Worm (Caenorhabditis elegans) whole organism, late embryonic: ENCODE measurements around the gene Y37A1A.4.

ENCODE experiments used
- ahr-1 ChIP-seq: sonication (generic microtip); optimal IDR thresholded peaks from 2 replicates; lab custom pipeline; 2016; ENCODE audit warnings: missing genetic modification characterization, missing compliant biosample characterization
- ama-1 ChIP-seq: fragments of 150-350 bp; optimal IDR thresholded peaks from 2 replicates; lab custom pipeline; 2014
- ceh-14 ChIP-seq: sonication (generic microtip); optimal IDR thresholded peaks from 2 replicates; lab custom pipeline; 2016; ENCODE audit warnings: missing genotype, missing genetic modification characterization, missing compliant biosample characterization
- ceh-18 ChIP-seq: sonication (generic microtip); optimal IDR thresholded peaks from 2 replicates; lab custom pipeline; 2016; ENCODE audit warnings: missing genetic modification characterization, missing compliant biosample characterization
- ceh-9 ChIP-seq: sonication (generic microtip); optimal IDR thresholded peaks from 2 replicates; lab custom pipeline; 2016; ENCODE audit warnings: mild to moderate bottlenecking, missing genetic modification characterization, inconsistent platforms, missing compliant biosample characterization
- lin-11 ChIP-seq: fragments of 200-800 bp; sonication (Bioruptor generic); optimal IDR thresholded peaks from 2 replicates; lab custom pipeline; 2018; ENCODE audit warnings: mild to moderate bottlenecking, missing genetic modification characterization, missing compliant biosample characterization
- nhr-11 ChIP-seq: fragments of 150-350 bp; optimal IDR thresholded peaks from 2 replicates; lab custom pipeline; 2014; ENCODE audit warnings: missing biosample characterization, missing genetic modification characterization
- npax-4 ChIP-seq: sonication (generic microtip); optimal IDR thresholded peaks from 2 replicates; lab custom pipeline; 2016; ENCODE audit warnings: missing genetic modification characterization, missing compliant biosample characterization
- pha-4 ChIP-seq: fragments of 150-350 bp; optimal IDR thresholded peaks from 2 replicates; lab custom pipeline; 2018; ENCODE audit warnings: missing biosample characterization, missing genetic modification reagents, missing genetic modification characterization
- rnt-1 ChIP-seq: sonication (generic microtip); optimal IDR thresholded peaks from 2 replicates; lab custom pipeline; 2016; ENCODE audit warnings: missing genetic modification characterization, missing compliant biosample characterization
- ttx-3 ChIP-seq: sonication (generic microtip); optimal IDR thresholded peaks from 2 replicates; lab custom pipeline; 2016; ENCODE audit warnings: missing genetic modification reagents, missing genetic modification characterization, missing compliant biosample characterization
- unc-86 ChIP-seq: sonication (generic microtip); optimal IDR thresholded peaks from 2 replicates; lab custom pipeline; 2016; ENCODE audit warnings: missing genetic modification characterization, missing compliant biosample characterization

DNA sequence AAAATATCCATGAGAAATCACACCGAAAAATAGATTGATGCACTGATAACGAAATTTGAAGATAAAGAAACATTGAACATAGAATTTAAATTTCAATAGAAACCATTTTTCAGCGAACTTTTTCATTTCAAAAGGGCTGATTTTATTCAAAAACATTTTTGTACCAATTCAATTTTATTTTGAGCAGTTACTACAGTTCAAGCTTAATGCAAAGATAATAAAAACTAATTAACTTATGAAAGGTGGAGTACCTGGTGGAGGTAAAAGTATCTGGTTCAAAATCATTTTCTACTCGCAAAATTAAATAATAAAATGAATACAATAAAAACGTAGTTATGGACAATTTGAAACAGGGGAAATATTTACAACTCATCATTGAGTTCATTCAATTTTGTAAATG, 49.9 kb downstream of the Y37A1A.4 start, which contains the start of gene tor-2:
- TF ChIP-seq unc-86 (tag; lab: Kevin White, UChicago) (no peak), nhr-11 (tag; lab: Kevin White, UChicago) (no peak), pha-4 (tag; lab: Kevin White, UChicago) (no peak), npax-4 (tag; lab: Kevin White, UChicago) (no peak), ttx-3 (tag; lab: Kevin White, UChicago) (no peak), ceh-18 (tag; lab: Kevin White, UChicago) (no peak), ceh-14 (tag; lab: Kevin White, UChicago) (no peak), ahr-1 (tag; lab: Kevin White, UChicago) (no peak), ceh-9 (tag; lab: Kevin White, UChicago) (no peak), ama-1 (lab: Kevin White, UChicago) (no peak), rnt-1 (no peak), lin-11 (no peak)
